Worm (Caenorhabditis elegans) whole organism, L4 larva: ENCODE data around the gene nova-1.
"Not testable (repeated sequence)": the region's sequence is repeated elsewhere in the genome, so short reads cannot be mapped to it uniquely, and the experiment has no call there.

Experiments
- F26F4.8 ChIP-seq: fragments of 200-800 bp; sonication (Bioruptor generic); conservative IDR thresholded peaks from 2 replicates; pipeline ENCODE4 v1.3.6; 2022; ENCODE audit warnings: missing genetic modification characterization, missing compliant biosample characterization
- R02D3.7 ChIP-seq: fragments of 150-350 bp; sonication (generic microtip); optimal IDR thresholded peaks from 3 replicates; lab custom pipeline; 2014; ENCODE audit warnings: missing biosample characterization, missing genetic modification characterization
- Y105C5A.15 ChIP-seq: fragments of 200-800 bp; sonication (Bioruptor generic); IDR thresholded peaks from 2 replicates; pipeline ENCODE4 v1.3.6; 2022; ENCODE audit warnings: missing genetic modification characterization, missing compliant biosample characterization
- Y75B8A.6 ChIP-seq: fragments of 200-800 bp; sonication (Bioruptor generic); IDR thresholded peaks from 2 replicates; pipeline ENCODE4 v1.3.6; 2022; ENCODE audit warnings: missing genetic modification reagents, missing genetic modification characterization, missing compliant biosample characterization
- ZK337.2 ChIP-seq: fragments of 200-800 bp; sonication (Bioruptor generic); IDR thresholded peaks from 2 replicates; pipeline ENCODE4 v1.3.6; 2022; ENCODE audit warnings: missing genetic modification reagents, missing genetic modification characterization, missing compliant biosample characterization
- aha-1 ChIP-seq: fragments of 150-350 bp; peaks from one replicate; lab custom pipeline; 2014; ENCODE audit warnings: missing biosample characterization, missing genetic modification characterization
- ceh-44 ChIP-seq: fragments of 200-800 bp; sonication (Bioruptor generic); IDR thresholded peaks from 2 replicates; pipeline ENCODE4 v1.3.6; 2022; ENCODE audit warnings: missing genetic modification reagents, missing genetic modification characterization, missing compliant biosample characterization
- ceh-82 ChIP-seq: sonication (generic microtip); optimal IDR thresholded peaks from 2 replicates; lab custom pipeline; 2017; ENCODE audit warnings: missing biosample characterization, missing genetic modification characterization
- dmd-8 ChIP-seq: fragments of 200-800 bp; sonication (Bioruptor generic); IDR thresholded peaks from 2 replicates; pipeline ENCODE4 v1.3.6; 2022; ENCODE audit warnings: missing genetic modification characterization, missing compliant biosample characterization
- dpl-1 ChIP-seq: fragments of 150-350 bp; optimal IDR thresholded peaks from 2 replicates; lab custom pipeline; 2014; ENCODE audit warnings: missing biosample characterization, missing genetic modification reagents, missing genetic modification characterization
- egl-43 ChIP-seq: fragments of 200-800 bp; sonication (Bioruptor generic); IDR thresholded peaks from 2 replicates; pipeline ENCODE4 v1.3.6; 2022; ENCODE audit warnings: missing genetic modification reagents, missing genetic modification characterization, missing compliant biosample characterization
- fkh-10 ChIP-seq: fragments of 150-350 bp; optimal IDR thresholded peaks from 2 replicates; lab custom pipeline; 2014; ENCODE audit warnings: missing biosample characterization, missing genetic modification reagents, missing genetic modification characterization
- fos-1 ChIP-seq: fragments of 150-350 bp; optimal IDR thresholded peaks from 2 replicates; lab custom pipeline; 2014; ENCODE audit warnings: missing biosample characterization, missing genetic modification characterization
- hlh-11 ChIP-seq: fragments of 200-800 bp; sonication (Bioruptor generic); optimal IDR thresholded peaks from 2 replicates; lab custom pipeline; 2018; ENCODE audit warnings: mild to moderate bottlenecking, missing genetic modification characterization, missing compliant biosample characterization
- hlh-30 ChIP-seq: sonication (generic microtip); optimal IDR thresholded peaks from 2 replicates; lab custom pipeline; 2017; ENCODE audit warnings: antibody characterized with exemption, mild to moderate bottlenecking, missing genetic modification characterization, missing compliant biosample characterization; ENCODE audit not compliant: insufficient read depth
- lin-15B ChIP-seq: fragments of 150-350 bp; sonication (generic microtip); optimal IDR thresholded peaks from 3 replicates; lab custom pipeline; 2014; ENCODE audit warnings: missing biosample characterization, missing genetic modification characterization
- lin-29 ChIP-seq: fragments of 200-800 bp; sonication (Bioruptor generic); IDR thresholded peaks from 2 replicates; pipeline ENCODE4 v1.3.6; 2022; ENCODE audit warnings: missing genetic modification reagents, missing genetic modification characterization, missing compliant biosample characterization
- madf-5 ChIP-seq, 2 experiments: fragments of 200-800 bp; sonication (Bioruptor generic); IDR thresholded peaks; 2 replicates each; pipeline ENCODE4 v1.3.6; 2022; ENCODE audit warnings: missing compliant biosample characterization in 2 of 2, missing genetic modification characterization in 2 of 2
- nhr-102 ChIP-seq: sonication (generic microtip); optimal IDR thresholded peaks from 2 replicates; lab custom pipeline; 2016; ENCODE audit warnings: mild to moderate bottlenecking, missing genetic modification characterization, moderate library complexity, missing compliant biosample characterization
- nhr-25 ChIP-seq: sonication (generic microtip); optimal IDR thresholded peaks from 2 replicates; lab custom pipeline; 2017; ENCODE audit warnings: missing genetic modification characterization, mild to moderate bottlenecking, missing compliant biosample characterization, antibody characterized with exemption, moderate library complexity, borderline replicate concordance; ENCODE audit not compliant: insufficient read depth
- nhr-28 ChIP-seq: fragments of 150-350 bp; optimal IDR thresholded peaks from 2 replicates; lab custom pipeline; 2014; ENCODE audit warnings: missing biosample characterization, missing genetic modification characterization
- nhr-6 ChIP-seq: fragments of 150-350 bp; optimal IDR thresholded peaks from 2 replicates; lab custom pipeline; 2014; ENCODE audit warnings: missing biosample characterization, missing genetic modification characterization
- nhr-76 ChIP-seq: fragments of 150-350 bp; optimal IDR thresholded peaks from 2 replicates; lab custom pipeline; 2014; ENCODE audit warnings: missing biosample characterization, missing genetic modification characterization
- sdz-12 ChIP-seq: fragments of 200-800 bp; sonication (Bioruptor generic); optimal IDR thresholded peaks from 2 replicates; lab custom pipeline; 2018; ENCODE audit warnings: mild to moderate bottlenecking, missing genetic modification characterization, missing compliant biosample characterization
- skn-1 ChIP-seq: fragments of 150-350 bp; optimal IDR thresholded peaks from 2 replicates; lab custom pipeline; 2014; ENCODE audit warnings: missing biosample characterization, missing genetic modification characterization
- spr-1 ChIP-seq: sonication (generic microtip); optimal IDR thresholded peaks from 2 replicates; lab custom pipeline; 2016; ENCODE audit warnings: mild to moderate bottlenecking, missing genetic modification characterization, missing compliant biosample characterization
- tag-97 ChIP-seq: fragments of 200-800 bp; sonication (Bioruptor generic); IDR thresholded peaks from 2 replicates; pipeline ENCODE4 v1.3.6; 2022; ENCODE audit warnings: missing genetic modification characterization, missing compliant biosample characterization
- unc-62 ChIP-seq, 3 experiments: fragments of 150-350 bp in 1 of 3; sonication (generic microtip); optimal IDR thresholded peaks in 2 of 3; peaks in 1 of 3; 1 replicate in 1 of 3; 2 replicates in 2 of 3; lab custom pipeline; 2014 to 2017; ENCODE audit warnings: missing biosample characterization in 3 of 3, missing genetic modification characterization in 3 of 3, missing genetic modification reagents in 3 of 3, missing genotype in 1 of 3

nova-1 gene

DNA sequence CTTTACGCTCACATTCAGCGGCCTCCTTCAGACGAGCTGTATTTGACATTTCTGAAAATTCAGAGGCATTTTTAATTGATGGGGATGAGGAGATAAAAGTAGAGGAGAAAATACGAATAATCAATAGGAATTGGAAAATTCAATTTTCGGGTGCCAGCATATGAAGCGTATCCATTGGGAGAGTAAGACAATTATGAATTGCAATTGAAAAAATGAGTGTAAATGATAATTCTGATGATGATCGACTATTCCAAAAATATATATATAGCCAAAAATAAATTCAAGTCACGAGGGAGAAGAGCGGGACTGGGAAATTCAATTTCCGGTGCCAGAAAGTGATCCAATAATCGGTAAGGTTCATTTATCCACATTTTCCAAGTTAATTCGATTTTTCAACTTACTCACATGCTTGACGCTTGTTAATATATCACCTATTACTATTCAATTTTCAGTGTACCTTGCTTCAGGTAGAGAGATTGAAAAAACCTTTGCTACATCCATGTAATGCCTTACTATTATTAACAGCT lies 15.4 kb downstream of the nova-1 start, which contains the start of gene Y59A8B.8:
Gene Y59A8B.8, minus strand, starts transcription at position 51 of the 527 bp plus-strand sequence.
- no peak for TF ChIP-seq dmd-8 (GFP tag; lab: Robert Waterston, UW)
- no peak for TF ChIP-seq tag-97
- TF ChIP-seq aha-1 (tag; lab: Kevin White, UChicago), result peak; percentile 50

ce11 chrV:18055297-18056019 lies 26.3 kb downstream of the nova-1 start, which contains the start of the genes Y59A8B.25 and ebp-3:
Gene Y59A8B.25 (minus strand): TSS chrV:18055397.
Gene ebp-3 (plus strand): TSS chrV:18055969.
- TF ChIP-seq sdz-12 (GFP tag; lab: Kevin White, UChicago); dmd-8 (GFP tag; lab: Robert Waterston, UW); skn-1 (tag; lab: Kevin White, UChicago): not testable (repeated sequence)

DNA sequence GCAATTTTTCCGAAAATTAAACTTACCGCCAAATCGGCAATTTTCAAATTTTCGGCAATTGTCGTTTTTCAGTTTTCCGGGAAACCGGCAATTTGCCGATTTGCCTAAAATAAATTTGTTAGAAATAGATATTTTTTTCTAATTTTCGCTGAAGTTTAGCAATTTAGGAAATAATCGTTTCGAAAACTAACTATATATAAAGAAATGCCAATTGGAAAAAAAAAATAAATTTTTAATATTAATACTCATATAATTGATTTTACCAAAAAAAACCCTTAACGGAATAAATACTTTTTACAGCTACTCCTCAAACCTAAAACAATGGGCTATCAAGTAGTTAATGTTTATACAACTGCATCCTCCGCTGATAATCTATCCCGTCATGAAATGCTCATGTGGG lies 38.5 kb downstream of the nova-1 start, which contains the start of gene ebp-1:
Gene ebp-1, plus strand, starts transcription at position 301 of the 400 bp plus-strand sequence.
- no peak for TF ChIP-seq hlh-30 (tag; lab: Kevin White, UChicago)
- TF ChIP-seq R02D3.7, result no peak

DNA sequence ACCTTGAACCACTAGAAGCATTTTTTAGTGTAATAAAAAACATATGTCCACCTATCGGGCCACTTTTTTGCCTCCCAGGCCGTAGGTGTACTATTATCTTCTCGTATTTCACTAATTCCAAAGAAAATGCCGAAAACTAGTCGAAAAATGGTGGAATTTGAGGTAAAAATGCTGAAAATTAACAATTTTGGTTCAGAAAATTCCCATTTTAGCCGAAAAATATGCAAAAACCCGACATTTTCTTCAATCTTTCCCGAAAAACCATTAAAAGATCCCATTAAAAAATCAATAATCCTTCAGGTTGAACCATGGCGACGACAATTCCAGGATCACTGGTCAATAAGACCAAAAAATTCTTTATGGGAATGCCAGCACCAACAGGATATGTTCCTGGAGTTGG lies 59.6 kb downstream of the nova-1 start, which contains the start of gene prp-6:
Gene prp-6, plus strand, starts transcription at position 301 of the 400 bp plus-strand sequence.
- no peak for TF ChIP-seq nhr-76 (tag; lab: Kevin White, UChicago)
- no peak for TF ChIP-seq F26F4.8
- no peak for TF ChIP-seq Y75B8A.6 (GFP tag; lab: Robert Waterston, UW)
- TF ChIP-seq ceh-44 (GFP tag; lab: Robert Waterston, UW), result no peak
- no peak for TF ChIP-seq nhr-6
- TF ChIP-seq madf-5 (GFP tag; IDR thresholded peaks at IDR 0.05; lab: Robert Waterston, UW), result no peak
- TF ChIP-seq lin-29 (GFP tag; lab: Robert Waterston, UW), result no peak

ce11 chrV:18021464-18021863 lies 60.3 kb downstream of the nova-1 start:
- no peak for TF ChIP-seq Y105C5A.15 (GFP tag; lab: Robert Waterston, UW)
- no peak for TF ChIP-seq ZK337.2 (GFP tag; lab: Robert Waterston, UW)
- no peak for TF ChIP-seq nhr-102 (tag; lab: Kevin White, UChicago)
- no peak for TF ChIP-seq nhr-25 (tag; lab: Kevin White, UChicago)
- no peak for TF ChIP-seq hlh-11 (tag; lab: Kevin White, UChicago)
- TF ChIP-seq dpl-1 (GFP tag; lab: Kevin White, UChicago), result peak; percentile 10
- TF ChIP-seq nhr-28, result peak; percentile 19
- no peak for TF ChIP-seq sdz-12 (GFP tag; lab: Kevin White, UChicago)
- no peak for TF ChIP-seq egl-43 (GFP tag; lab: Robert Waterston, UW)
- TF ChIP-seq ceh-82 (tag; lab: Kevin White, UChicago), result no peak
- no peak for TF ChIP-seq fkh-10 (GFP tag; lab: Kevin White, UChicago)
- no peak for TF ChIP-seq spr-1 (tag; lab: Kevin White, UChicago)
- TF ChIP-seq lin-15B (tag; lab: Kevin White, UChicago), result no peak
- TF ChIP-seq fos-1, result no peak
- TF ChIP-seq unc-62 (GFP tag; optimal IDR thresholded peaks at IDR 0.05 in 1 of 2; lab: Kevin White, UChicago), result no peak
- no peak for TF ChIP-seq unc-62 (tag; optimal IDR thresholded peaks at IDR 0.05; lab: Kevin White, UChicago)
